Fruit fly (Drosophila melanogaster) whole organism, prepupa: Measurements from ENCODE around the gene CG2059.

ENCODE experiments used
- Blimp-1 ChIP-seq: fragments of 200-800 bp; sonication (Bioruptor generic); optimal IDR thresholded peaks from 3 replicates; lab custom pipeline; 2017; ENCODE audit warnings: missing biosample characterization, missing genetic modification characterization, mild to moderate bottlenecking, moderate library complexity, missing genetic modification reagents
- CG10669 ChIP-seq: fragments of 200-800 bp; sonication (Bioruptor generic); optimal IDR thresholded peaks from 3 replicates; lab custom pipeline; 2018; ENCODE audit warnings: missing biosample characterization, mild to moderate bottlenecking, missing genetic modification characterization, moderate library complexity
- CG11294 ChIP-seq: fragments of 200-800 bp; sonication (Bioruptor generic); IDR thresholded peaks from 2 replicates; pipeline ENCODE4 v1.3.6; 2022; ENCODE audit warnings: missing biosample characterization, missing genetic modification characterization
- CG11762 ChIP-seq: fragments of 200-800 bp; sonication (Bioruptor generic); optimal IDR thresholded peaks from 3 replicates; lab custom pipeline; 2016; ENCODE audit warnings: missing biosample characterization, missing genetic modification characterization; ENCODE audit not compliant: insufficient read depth
- CG11902 ChIP-seq: fragments of 200-800 bp; sonication (Bioruptor generic); optimal IDR thresholded peaks from 3 replicates; lab custom pipeline; 2016; ENCODE audit warnings: missing biosample characterization, missing genetic modification characterization
- CG15336 ChIP-seq: fragments of 200-800 bp; sonication (Bioruptor generic); IDR thresholded peaks from 2 replicates; pipeline ENCODE4 v1.3.6; 2022; ENCODE audit warnings: missing biosample characterization, missing genetic modification characterization
- CG1621 ChIP-seq: fragments of 200-800 bp; sonication (Bioruptor generic); optimal IDR thresholded peaks from 3 replicates; lab custom pipeline; 2018; ENCODE audit warnings: missing biosample characterization, mild to moderate bottlenecking, missing genetic modification characterization
- CG16779 ChIP-seq: fragments of 200-800 bp; sonication (Bioruptor generic); optimal IDR thresholded peaks from 3 replicates; lab custom pipeline; 2017; ENCODE audit warnings: missing biosample characterization, mild to moderate bottlenecking, missing genetic modification characterization
- CG3032 ChIP-seq: fragments of 200-800 bp; optimal IDR thresholded peaks from 2 replicates; lab custom pipeline; 2019; ENCODE audit warnings: missing biosample characterization, mild to moderate bottlenecking, missing genetic modification characterization, moderate library complexity
- CG32006 ChIP-seq: fragments of 200-800 bp; sonication (Bioruptor generic); optimal IDR thresholded peaks from 3 replicates; lab custom pipeline; 2017; ENCODE audit warnings: missing biosample characterization, mild to moderate bottlenecking, missing genetic modification characterization
- CG4318 ChIP-seq: fragments of 200-800 bp; sonication (Bioruptor generic); optimal IDR thresholded peaks from 3 replicates; lab custom pipeline; 2017; ENCODE audit warnings: missing biosample characterization, mild to moderate bottlenecking, missing genetic modification characterization
- CG6163 ChIP-seq: fragments of 200-800 bp; sonication (Bioruptor generic); IDR thresholded peaks from 3 replicates; pipeline ENCODE4 v1.3.6; 2022; ENCODE audit warnings: missing biosample characterization, missing genetic modification characterization
- CG6276 ChIP-seq: fragments of 200-800 bp; sonication (Bioruptor generic); optimal IDR thresholded peaks from 2 replicates; lab custom pipeline; 2017; ENCODE audit warnings: missing biosample characterization, mild to moderate bottlenecking, missing genetic modification characterization
- CG6792 ChIP-seq: fragments of 200-800 bp; sonication (Bioruptor generic); optimal IDR thresholded peaks from 3 replicates; lab custom pipeline; 2016; ENCODE audit warnings: missing biosample characterization, missing genetic modification characterization
- CG6808 ChIP-seq: fragments of 200-800 bp; sonication (Bioruptor generic); optimal IDR thresholded peaks from 3 replicates; lab custom pipeline; 2017; ENCODE audit warnings: missing biosample characterization, missing genetic modification characterization, mild to moderate bottlenecking, moderate library complexity, missing genetic modification reagents
- CG7368 ChIP-seq: fragments of 200-800 bp; sonication (Bioruptor generic); optimal IDR thresholded peaks from 3 replicates; lab custom pipeline; 2016; ENCODE audit warnings: missing biosample characterization, missing genetic modification characterization
- CG8119 ChIP-seq: fragments of 200-800 bp; sonication (Bioruptor generic); IDR thresholded peaks from 3 replicates; pipeline ENCODE4 v1.3.6; 2022; ENCODE audit warnings: missing biosample characterization, missing genetic modification characterization
- CG9139 ChIP-seq: fragments of 200-800 bp; sonication (Bioruptor generic); optimal IDR thresholded peaks from 3 replicates; lab custom pipeline; 2017; ENCODE audit warnings: missing biosample characterization, mild to moderate bottlenecking, missing genetic modification characterization
- Eip75B ChIP-seq: fragments of 200-800 bp; sonication (Bioruptor generic); optimal IDR thresholded peaks from 3 replicates; lab custom pipeline; 2016; ENCODE audit warnings: missing biosample characterization, missing genetic modification characterization
- Eip78C ChIP-seq: fragments of 200-800 bp; sonication (Bioruptor generic); peaks from one replicate; lab custom pipeline; 2016; ENCODE audit warnings: missing biosample characterization, missing genetic modification characterization
- Eip93F ChIP-seq: fragments of 200-800 bp; sonication (Bioruptor generic); optimal IDR thresholded peaks from 2 replicates; lab custom pipeline; 2016; ENCODE audit warnings: missing biosample characterization, mild to moderate bottlenecking, missing genetic modification characterization
- Ets21C ChIP-seq: fragments of 200-800 bp; sonication (Bioruptor generic); optimal IDR thresholded peaks from 3 replicates; lab custom pipeline; 2016; ENCODE audit warnings: missing biosample characterization, missing genetic modification characterization
- Ets96B ChIP-seq: fragments of 200-800 bp; optimal IDR thresholded peaks from 2 replicates; lab custom pipeline; 2019; ENCODE audit warnings: missing biosample characterization, mild to moderate bottlenecking, missing genetic modification characterization, moderate library complexity
- Gug ChIP-seq: fragments of 200-800 bp; sonication (Bioruptor generic); IDR thresholded peaks from 2 replicates; pipeline ENCODE4 v1.3.6; 2022; ENCODE audit warnings: missing biosample characterization, missing genetic modification characterization
- Hr38 ChIP-seq: sonication (Bioruptor generic); optimal IDR thresholded peaks from 2 replicates; lab custom pipeline; 2016; ENCODE audit warnings: missing biosample characterization, missing genetic modification characterization
- Hr39 ChIP-seq: fragments of 200-800 bp; sonication (Bioruptor generic); optimal IDR thresholded peaks from 2 replicates; lab custom pipeline; 2016; ENCODE audit warnings: missing biosample characterization, missing genetic modification characterization
- Hr4 ChIP-seq: fragments of 200-800 bp; sonication (Bioruptor generic); optimal IDR thresholded peaks from 3 replicates; lab custom pipeline; 2016; ENCODE audit warnings: missing biosample characterization, missing genetic modification characterization
- Lpt ChIP-seq: fragments of 200-800 bp; sonication (Bioruptor generic); optimal IDR thresholded peaks from 3 replicates; lab custom pipeline; 2016; ENCODE audit warnings: missing biosample characterization, missing genetic modification characterization
- OdsH ChIP-seq: fragments of 200-800 bp; sonication (Bioruptor generic); optimal IDR thresholded peaks from 3 replicates; lab custom pipeline; 2016; ENCODE audit warnings: missing biosample characterization, missing genetic modification characterization
- Smox ChIP-seq: fragments of 200-800 bp; sonication (Bioruptor generic); optimal IDR thresholded peaks from 3 replicates; lab custom pipeline; 2016; ENCODE audit warnings: missing biosample characterization, missing genetic modification characterization
- Sox102F ChIP-seq: fragments of 200-800 bp; sonication (Bioruptor generic); optimal IDR thresholded peaks from 2 replicates; lab custom pipeline; 2016; ENCODE audit warnings: missing biosample characterization, mild to moderate bottlenecking, missing genetic modification characterization
- Sox14 ChIP-seq: fragments of 200-800 bp; sonication (Bioruptor generic); optimal IDR thresholded peaks from 3 replicates; lab custom pipeline; 2016; ENCODE audit warnings: missing biosample characterization, missing genetic modification characterization
- Sox15 ChIP-seq: fragments of 200-800 bp; sonication (Bioruptor generic); optimal IDR thresholded peaks from 3 replicates; lab custom pipeline; 2016; ENCODE audit warnings: missing biosample characterization, missing genetic modification characterization
- achi ChIP-seq: fragments of 200-800 bp; sonication (Bioruptor generic); optimal IDR thresholded peaks from 3 replicates; lab custom pipeline; 2016; ENCODE audit warnings: missing biosample characterization, missing genetic modification characterization
- acj6 ChIP-seq: fragments of 200-800 bp; sonication (Bioruptor generic); optimal IDR thresholded peaks from 3 replicates; lab custom pipeline; 2016; ENCODE audit warnings: missing biosample characterization, missing genetic modification characterization
- cyc ChIP-seq: fragments of 200-800 bp; sonication (Bioruptor generic); optimal IDR thresholded peaks from 3 replicates; lab custom pipeline; 2016; ENCODE audit warnings: missing biosample characterization, missing genetic modification characterization
- eg ChIP-seq: fragments of 200-800 bp; sonication (Bioruptor generic); IDR thresholded peaks from 3 replicates; pipeline ENCODE4 v1.3.6; 2022; ENCODE audit warnings: missing biosample characterization, missing genetic modification characterization
- fd85E ChIP-seq: fragments of 200-800 bp; sonication (Bioruptor generic); optimal IDR thresholded peaks from 3 replicates; lab custom pipeline; 2016; ENCODE audit warnings: missing biosample characterization, missing genetic modification characterization
- lz ChIP-seq: fragments of 200-800 bp; sonication (Bioruptor generic); optimal IDR thresholded peaks from 3 replicates; lab custom pipeline; 2016; ENCODE audit warnings: missing biosample characterization, missing genetic modification characterization
- net ChIP-seq: fragments of 200-800 bp; sonication (Bioruptor generic); optimal IDR thresholded peaks from 3 replicates; lab custom pipeline; 2016; ENCODE audit warnings: missing biosample characterization, missing genetic modification characterization
- pdm3 ChIP-seq: fragments of 200-800 bp; sonication (Bioruptor generic); optimal IDR thresholded peaks from 3 replicates; lab custom pipeline; 2016; ENCODE audit warnings: missing biosample characterization, missing genetic modification characterization
- spab ChIP-seq: fragments of 200-800 bp; sonication (Bioruptor generic); optimal IDR thresholded peaks from 2 replicates; lab custom pipeline; 2017; ENCODE audit warnings: missing biosample characterization, mild to moderate bottlenecking, missing genetic modification characterization, missing genetic modification reagents
- ss ChIP-seq, 2 experiments: fragments of 200-800 bp; sonication (Bioruptor generic); optimal IDR thresholded peaks; 2 replicates in 1 of 2; 3 replicates in 1 of 2; lab custom pipeline; 2017 to 2018; ENCODE audit warnings: mild to moderate bottlenecking in 2 of 2, missing biosample characterization in 2 of 2, missing genetic modification characterization in 2 of 2, moderate library complexity in 1 of 2
- svp ChIP-seq: fragments of 200-800 bp; sonication (Bioruptor generic); peaks from one replicate; lab custom pipeline; 2016; ENCODE audit warnings: missing biosample characterization, missing genetic modification characterization
- topi ChIP-seq: fragments of 200-800 bp; sonication (Bioruptor generic); optimal IDR thresholded peaks from 3 replicates; lab custom pipeline; 2016; ENCODE audit warnings: missing biosample characterization, missing genetic modification characterization
- vri ChIP-seq: fragments of 200-800 bp; sonication (Bioruptor generic); optimal IDR thresholded peaks from 3 replicates; lab custom pipeline; 2016; ENCODE audit warnings: missing biosample characterization, mild to moderate bottlenecking, missing genetic modification characterization

The CG2059 gene

DNA sequence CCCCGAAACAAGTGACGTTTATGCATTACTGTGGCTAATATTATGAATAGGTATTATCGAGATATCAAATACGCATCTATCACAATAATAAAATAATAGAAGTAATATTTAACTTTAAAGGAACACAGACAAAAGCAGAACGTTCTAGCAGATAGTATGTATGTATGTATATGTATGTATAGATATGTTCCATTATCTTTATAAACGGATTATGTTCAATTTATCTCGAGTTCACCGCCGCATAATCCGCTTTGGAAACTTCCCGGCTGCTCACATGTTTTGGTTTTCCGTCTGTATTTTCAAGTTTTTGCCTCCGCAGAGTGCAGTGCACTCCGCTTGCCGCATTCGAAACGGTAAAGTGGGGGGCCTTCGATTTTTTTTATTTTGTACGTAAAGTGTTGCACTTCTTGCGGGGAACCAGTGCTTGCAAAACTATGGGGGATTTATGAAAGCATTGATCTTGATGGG lies 49.4 kb downstream of the CG2059 start (continued):
- peak; percentile 32 for TF ChIP-seq Ets21C (GFP tag; lab: Kevin White, UChicago)
- peak; percentile 30 for TF ChIP-seq Blimp-1 (GFP tag; lab: Kevin White, UChicago)
- peak; percentile 18 for TF ChIP-seq CG4318
- TF ChIP-seq Hr4 (GFP tag; lab: Kevin White, UChicago), result peak; percentile 70
- TF ChIP-seq CG6163 (GFP tag; lab: Robert Waterston, UW), result peak; percentile 87
- peak; percentile 79 for TF ChIP-seq CG8119 (GFP tag; lab: Robert Waterston, UW)
- TF ChIP-seq CG6792 (GFP tag; lab: Kevin White, UChicago), result peak; percentile 53
- peak; percentile 40 for TF ChIP-seq spab (GFP tag; lab: Kevin White, UChicago)
- peak; percentile 24 for TF ChIP-seq CG11902 (GFP tag; lab: Kevin White, UChicago)
- peak; percentile 78 for TF ChIP-seq topi (GFP tag; lab: Kevin White, UChicago)
- peak; percentile 37; the same call in 1 of the 2 replicates for TF ChIP-seq Gug (GFP tag; lab: Robert Waterston, UW)
- TF ChIP-seq pdm3 (GFP tag; lab: Kevin White, UChicago), result peak; percentile 58
- peak; percentile 50 for TF ChIP-seq CG6276 (GFP tag; lab: Kevin White, UChicago)
- TF ChIP-seq CG32006 (GFP tag; lab: Kevin White, UChicago), result peak; percentile 44
- TF ChIP-seq lz (GFP tag; lab: Kevin White, UChicago), result peak; percentile 67
- TF ChIP-seq Ets96B (tag; lab: Kevin White, UChicago), result peak; percentile 79
- TF ChIP-seq cyc, result peak; percentile 46
- peak; percentile 75 for TF ChIP-seq Sox102F (GFP tag; lab: Kevin White, UChicago)

- peak; percentile 60 for TF ChIP-seq Eip75B
- TF ChIP-seq vri, result no peak
- peak; percentile 86 for TF ChIP-seq CG8119 (GFP tag; lab: Robert Waterston, UW)
- TF ChIP-seq CG6808 (GFP tag; lab: Kevin White, UChicago), result peak; percentile 70
- peak; percentile 72 for TF ChIP-seq OdsH
- peak; percentile 84 for TF ChIP-seq CG15336 (GFP tag; lab: Robert Waterston, UW)
- peak; percentile 63 for TF ChIP-seq acj6 (GFP tag; lab: Kevin White, UChicago)
- peak; percentile 20 to 36 for TF ChIP-seq ss (GFP tag; optimal IDR thresholded peaks at IDR 0.05; lab: Kevin White, UChicago)
- TF ChIP-seq CG7368 (GFP tag; lab: Kevin White, UChicago), result peak; percentile 54
- peak; percentile 57 for TF ChIP-seq CG1621 (tag; lab: Kevin White, UChicago)
- TF ChIP-seq Eip93F (GFP tag; lab: Kevin White, UChicago), result no peak
- TF ChIP-seq Smox (GFP tag; lab: Kevin White, UChicago), result no peak
- TF ChIP-seq pdm3 (GFP tag; lab: Kevin White, UChicago), result peak; percentile 80
- peak; percentile 66 for TF ChIP-seq Lpt (GFP tag; lab: Kevin White, UChicago)
- TF ChIP-seq Ets21C (GFP tag; lab: Kevin White, UChicago), result no peak
- TF ChIP-seq Hr38 (GFP tag; lab: Kevin White, UChicago), result no peak
- peak; percentile 58 for TF ChIP-seq CG11294 (GFP tag; lab: Robert Waterston, UW)
- TF ChIP-seq Eip78C (GFP tag; lab: Kevin White, UChicago), result peak; percentile 88
- peak; percentile 71 for TF ChIP-seq CG3032
- TF ChIP-seq Gug (GFP tag; lab: Robert Waterston, UW), result peak; percentile 64; the same call in 1 of the 2 replicates
- TF ChIP-seq CG16779 (tag; lab: Kevin White, UChicago), result peak; percentile 34
- TF ChIP-seq Sox14 (GFP tag; lab: Kevin White, UChicago), result peak; percentile 68
- no peak for TF ChIP-seq svp
- TF ChIP-seq Blimp-1 (GFP tag; lab: Kevin White, UChicago), result no peak
- TF ChIP-seq eg (GFP tag; lab: Robert Waterston, UW), result peak; percentile 79; the same call in 2 of the 3 replicates
- peak; percentile 1 for TF ChIP-seq Sox102F (GFP tag; lab: Kevin White, UChicago)
- no peak for TF ChIP-seq CG9139 (GFP tag; lab: Kevin White, UChicago)
- peak; percentile 62 for TF ChIP-seq net (GFP tag; lab: Kevin White, UChicago)
- no peak for TF ChIP-seq Sox15 (GFP tag; lab: Kevin White, UChicago)
- peak; percentile 82 for TF ChIP-seq CG6276 (GFP tag; lab: Kevin White, UChicago)
- no peak for TF ChIP-seq fd85E (GFP tag; lab: Kevin White, UChicago)
- TF ChIP-seq Hr4 (GFP tag; lab: Kevin White, UChicago), result peak; percentile 82
- TF ChIP-seq spab (GFP tag; lab: Kevin White, UChicago), result peak; percentile 55
- TF ChIP-seq achi (GFP tag; lab: Kevin White, UChicago), result peak; percentile 67
- peak; percentile 28 for TF ChIP-seq Hr39 (GFP tag; lab: Kevin White, UChicago)
- peak; percentile 13 for TF ChIP-seq CG11902 (GFP tag; lab: Kevin White, UChicago)
- peak; percentile 72 for TF ChIP-seq CG11762 (GFP tag; lab: Kevin White, UChicago)
- TF ChIP-seq CG10669 (GFP tag; lab: Kevin White, UChicago), result peak; percentile 72
Observed at dm6 chrX:7336121-7336961, 50.2 kb downstream of the CG2059 start.
